Fruit fly (Drosophila melanogaster) whole organism, embryonic: ENCODE measurements around the gene Prat.

ENCODE experiments used
- ab ChIP-seq: fragments of 200-800 bp; sonication (Bioruptor generic); optimal IDR thresholded peaks from 2 replicates; lab custom pipeline; 2016; ENCODE audit warnings: missing biosample characterization, missing genetic modification characterization
- psq ChIP-seq: fragments of 200-800 bp; sonication (Bioruptor generic); optimal IDR thresholded peaks from 2 replicates; lab custom pipeline; 2017; ENCODE audit warnings: missing biosample characterization, missing genetic modification characterization

DNA sequence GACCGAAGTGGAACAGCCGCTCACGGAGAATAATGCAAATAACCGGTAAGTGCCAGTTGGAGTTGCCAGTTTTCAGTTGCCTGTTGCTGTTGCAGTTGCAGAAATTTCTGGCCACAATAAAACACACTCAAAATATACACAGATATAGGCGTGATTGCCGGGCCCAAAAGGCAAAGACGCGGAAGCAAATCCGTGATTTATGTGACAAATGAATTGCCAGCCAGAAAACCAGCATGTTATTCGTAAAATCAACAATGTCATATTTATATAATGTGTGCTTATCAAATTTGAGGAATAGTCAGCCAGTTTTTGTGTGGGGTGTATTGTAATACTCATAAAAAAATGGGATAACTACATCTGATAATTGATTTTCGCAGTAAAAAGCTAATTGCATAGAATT, 17.0 kb downstream of the Prat start:
- TF ChIP-seq psq (GFP tag; lab: Kevin White, UChicago) (no peak), ab (GFP tag; lab: Kevin White, UChicago) (no peak)
